Worm (Caenorhabditis elegans) whole organism, late embryonic: Measurements from ENCODE around the gene myo-2.

Source experiments
- F13H6.1 ChIP-seq: sonication (generic microtip); optimal IDR thresholded peaks from 2 replicates; lab custom pipeline; 2016; ENCODE audit warnings: missing genetic modification characterization, missing compliant biosample characterization
- ama-1 ChIP-seq: fragments of 150-350 bp; optimal IDR thresholded peaks from 2 replicates; lab custom pipeline; 2014
- ceh-14 ChIP-seq: sonication (generic microtip); optimal IDR thresholded peaks from 2 replicates; lab custom pipeline; 2016; ENCODE audit warnings: missing genotype, missing genetic modification characterization, missing compliant biosample characterization
- fax-1 ChIP-seq: sonication (generic microtip); optimal IDR thresholded peaks from 2 replicates; lab custom pipeline; 2016; ENCODE audit warnings: missing genotype, missing genetic modification characterization, missing compliant biosample characterization
- hlh-13 ChIP-seq: fragments of 200-800 bp; sonication (Bioruptor generic); optimal IDR thresholded peaks from 2 replicates; lab custom pipeline; 2018; ENCODE audit warnings: mild to moderate bottlenecking, missing genetic modification characterization, missing compliant biosample characterization
- hlh-8 ChIP-seq: sonication (generic microtip); optimal IDR thresholded peaks from 2 replicates; lab custom pipeline; 2016; ENCODE audit warnings: missing genotype, missing genetic modification characterization, missing compliant biosample characterization
- pha-4 ChIP-seq: fragments of 150-350 bp; optimal IDR thresholded peaks from 2 replicates; lab custom pipeline; 2018; ENCODE audit warnings: missing biosample characterization, missing genetic modification reagents, missing genetic modification characterization
- sox-2 ChIP-seq: fragments of 200-800 bp; sonication (Bioruptor generic); IDR thresholded peaks from 2 replicates; pipeline ENCODE4 v1.3.6; 2022; ENCODE audit warnings: missing genetic modification reagents, missing genetic modification characterization, missing compliant biosample characterization
- unc-3 ChIP-seq, 2 experiments: fragments of 200-800 bp in 1 of 2; sonication (Bioruptor generic) in 1 of 2; sonication (generic microtip) in 1 of 2; conservative IDR thresholded peaks in 1 of 2; optimal IDR thresholded peaks in 1 of 2; 2 replicates each; pipeline versions ENCODE4 v1.3.6 to Lab custom; 2016 to 2022; ENCODE audit warnings: missing compliant biosample characterization in 2 of 2, missing genetic modification characterization in 2 of 2, missing genetic modification reagents in 1 of 2

DNA sequence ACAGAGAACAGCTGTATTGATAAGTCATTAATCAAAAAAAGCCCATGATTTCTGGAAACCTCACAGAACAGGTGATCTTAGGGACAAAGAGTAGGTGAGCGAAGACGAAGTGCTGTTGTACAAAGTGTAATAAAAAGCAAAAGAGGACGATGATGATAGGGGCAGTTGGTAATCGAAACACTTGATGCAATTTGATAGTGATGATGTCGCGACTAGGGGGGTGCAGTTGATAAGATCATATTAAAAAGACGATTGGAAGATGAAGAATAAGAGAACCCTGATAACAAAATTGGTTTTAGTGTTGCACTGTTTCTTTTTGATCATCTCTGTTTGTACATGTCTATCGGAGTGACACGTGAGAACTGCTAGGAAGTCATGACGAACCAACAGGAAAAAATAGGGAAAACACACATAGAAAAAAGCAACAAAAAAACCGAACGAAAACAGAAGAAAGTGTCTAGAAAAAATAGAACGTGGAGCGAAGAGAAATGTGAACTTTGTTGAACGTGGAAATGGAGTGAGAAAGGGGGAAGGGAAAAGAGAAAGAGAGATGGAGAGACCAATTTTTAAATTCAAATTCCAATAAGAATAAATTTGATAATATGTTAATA is 41.6 kb downstream of the myo-2 start:
- TF ChIP-seq unc-3 (GFP tag; conservative IDR thresholded peaks at IDR 0.05; lab: Robert Waterston, UW) (no peak), unc-3 (tag; optimal IDR thresholded peaks at IDR 0.05; lab: Kevin White, UChicago) (no peak), ama-1 (lab: Kevin White, UChicago) (no peak), F13H6.1 (tag; lab: Kevin White, UChicago) (no peak), ceh-14 (tag; lab: Kevin White, UChicago) (no peak), pha-4 (tag; lab: Kevin White, UChicago) (no peak), hlh-8 (no peak), fax-1 (no peak), sox-2 (no peak), hlh-13 (no peak)
